Worm (Caenorhabditis elegans) whole organism, mixed stage, embryonic: Measurements from ENCODE around the gene catp-7.

Experiments
- cnd-1 ChIP-seq: fragments of 200-800 bp; sonication (Bioruptor generic); optimal IDR thresholded peaks from 2 replicates; lab custom pipeline; 2018; ENCODE audit warnings: mild to moderate bottlenecking, missing genetic modification characterization, missing compliant biosample characterization
- elt-3 ChIP-seq: fragments of 150-350 bp; optimal IDR thresholded peaks from 2 replicates; lab custom pipeline; 2014; ENCODE audit warnings: missing biosample characterization, missing genetic modification characterization
- flh-1 ChIP-seq: fragments of 200-800 bp; sonication (Bioruptor generic); optimal IDR thresholded peaks from 2 replicates; lab custom pipeline; 2018; ENCODE audit warnings: mild to moderate bottlenecking, missing genetic modification characterization, moderate library complexity, missing compliant biosample characterization
- mep-1 ChIP-seq: fragments of 150-350 bp; optimal IDR thresholded peaks from 2 replicates; lab custom pipeline; 2017; ENCODE audit warnings: missing biosample characterization, missing genetic modification reagents, missing genetic modification characterization, inconsistent platforms

ce11 chrIV:8628262-8628661, 42.5 kb downstream of the catp-7 start:
- no peak for TF ChIP-seq mep-1
- TF ChIP-seq elt-3 (tag; lab: Kevin White, UChicago), result no peak
- TF ChIP-seq flh-1 (GFP tag; lab: Kevin White, UChicago), result no peak
- no peak for TF ChIP-seq cnd-1 (tag; lab: Kevin White, UChicago)
